Worm (Caenorhabditis elegans) whole organism, young adult: ENCODE results near the gene K10C9.1.

Source experiments
- F22D6.2 ChIP-seq: sonication (generic microtip); optimal IDR thresholded peaks from 2 replicates; lab custom pipeline; 2016; ENCODE audit warnings: mild to moderate bottlenecking, missing genetic modification characterization, missing compliant biosample characterization
- Y95B8A.8 ChIP-seq: fragments of 200-800 bp; sonication (Bioruptor generic); IDR thresholded peaks from 2 replicates; pipeline ENCODE4 v1.3.6; 2022; ENCODE audit warnings: missing genetic modification reagents, missing genetic modification characterization, missing compliant biosample characterization
- ccch-3 ChIP-seq: fragments of 200-800 bp; sonication (Bioruptor generic); optimal IDR thresholded peaks from 2 replicates; lab custom pipeline; 2018; ENCODE audit warnings: mild to moderate bottlenecking, missing genetic modification characterization, missing compliant biosample characterization
- pha-4 ChIP-seq: fragments of 150-350 bp; sonication (generic microtip); optimal IDR thresholded peaks from 2 replicates; lab custom pipeline; 2014; ENCODE audit warnings: missing biosample characterization, missing genetic modification reagents, missing genetic modification characterization
- rcor-1 ChIP-seq: fragments of 200-800 bp; sonication (Bioruptor generic); IDR thresholded peaks from 2 replicates; pipeline ENCODE4 v1.3.6; 2022; ENCODE audit warnings: missing genetic modification reagents, missing genetic modification characterization, missing compliant biosample characterization
- somi-1 ChIP-seq: fragments of 200-800 bp; sonication (Bioruptor generic); optimal IDR thresholded peaks from 2 replicates; lab custom pipeline; 2018; ENCODE audit warnings: mild to moderate bottlenecking, missing genetic modification characterization, missing compliant biosample characterization
- unc-62 ChIP-seq: fragments of 150-350 bp; optimal IDR thresholded peaks from 2 replicates; lab custom pipeline; 2014; ENCODE audit warnings: missing biosample characterization, missing genetic modification reagents, missing genetic modification characterization

DNA sequence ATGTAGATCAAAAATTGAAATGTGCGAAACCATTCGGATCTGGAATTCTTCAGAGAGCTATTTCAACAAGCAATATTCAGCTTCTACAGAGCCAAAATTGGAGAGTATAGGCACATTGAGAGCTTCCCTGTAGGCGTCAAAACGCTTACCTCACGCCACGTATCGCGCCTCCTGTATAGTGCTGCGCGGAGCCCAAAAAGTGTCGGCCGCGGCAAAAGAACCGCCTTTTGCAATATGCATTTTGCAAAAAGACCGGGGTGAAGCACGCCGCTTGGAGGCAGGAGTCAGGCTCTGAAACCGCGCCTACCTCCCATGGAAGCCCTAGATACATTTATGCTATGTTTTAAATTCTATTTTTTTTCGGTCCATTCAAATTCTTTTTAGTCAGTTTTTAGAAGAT, 23.4 kb upstream of the K10C9.1 start:
- no peak for TF ChIP-seq unc-62 (GFP tag; lab: Kevin White, UChicago)
- TF ChIP-seq somi-1 (GFP tag; lab: Kevin White, UChicago) = no peak
- TF ChIP-seq ccch-3 = no peak
- TF ChIP-seq pha-4 (tag; lab: Kevin White, UChicago) = no peak
- TF ChIP-seq Y95B8A.8 (GFP tag; lab: Robert Waterston, UW) = no peak
- no peak for TF ChIP-seq F22D6.2 (tag; lab: Kevin White, UChicago)
- TF ChIP-seq rcor-1 (GFP tag; lab: Robert Waterston, UW) = no peak
